Fruit fly (Drosophila melanogaster) whole organism, adult: Measurements from ENCODE around the gene RabGGTb.

Experiments used
- CG11617 ChIP-seq: fragments of 200-800 bp; sonication (Bioruptor generic); optimal IDR thresholded peaks from 2 replicates; lab custom pipeline; 2017; ENCODE audit warnings: mild to moderate bottlenecking, missing biosample characterization, missing genetic modification reagents, missing genetic modification characterization
- CG12768 ChIP-seq: fragments of 200-800 bp; sonication (Bioruptor generic); optimal IDR thresholded peaks from 2 replicates; lab custom pipeline; 2017; ENCODE audit warnings: missing biosample characterization, missing genetic modification characterization, mild to moderate bottlenecking, moderate library complexity, missing genetic modification reagents
- CG14711 ChIP-seq: fragments of 200-800 bp; sonication (Bioruptor generic); optimal IDR thresholded peaks from 2 replicates; lab custom pipeline; 2018; ENCODE audit warnings: missing biosample characterization, mild to moderate bottlenecking, missing genetic modification characterization, moderate library complexity
- CG5204 ChIP-seq: fragments of 200-800 bp; sonication (Bioruptor generic); optimal IDR thresholded peaks from 2 replicates; lab custom pipeline; 2016; ENCODE audit warnings: missing biosample characterization, missing genetic modification characterization
- CG7045 ChIP-seq: fragments of 200-800 bp; sonication (Bioruptor generic); optimal IDR thresholded peaks from 2 replicates; lab custom pipeline; 2017; ENCODE audit warnings: missing biosample characterization, mild to moderate bottlenecking, missing genetic modification characterization
- CG7101 ChIP-seq: fragments of 200-800 bp; sonication (Bioruptor generic); optimal IDR thresholded peaks from 2 replicates; lab custom pipeline; 2018; ENCODE audit warnings: missing biosample characterization, mild to moderate bottlenecking, missing genetic modification characterization, moderate library complexity
- Crg-1 ChIP-seq: fragments of 200-800 bp; sonication (Bioruptor generic); optimal IDR thresholded peaks from 2 replicates; lab custom pipeline; 2016; ENCODE audit warnings: missing biosample characterization, missing genetic modification characterization
- Hr96 ChIP-seq: fragments of 200-800 bp; sonication (Bioruptor generic); optimal IDR thresholded peaks from 2 replicates; lab custom pipeline; 2016; ENCODE audit warnings: missing biosample characterization, missing genetic modification characterization
- Mnt ChIP-seq: fragments of 200-800 bp; sonication (Bioruptor generic); optimal IDR thresholded peaks from 2 replicates; lab custom pipeline; 2016; ENCODE audit warnings: missing biosample characterization, mild to moderate bottlenecking, missing genetic modification characterization
- bab1 ChIP-seq: fragments of 200-800 bp; sonication (Bioruptor generic); optimal IDR thresholded peaks from 3 replicates; lab custom pipeline; 2019; ENCODE audit warnings: missing biosample characterization, mild to moderate bottlenecking, missing genetic modification characterization, moderate library complexity
- kay ChIP-seq: fragments of 200-800 bp; sonication (Bioruptor generic); peaks from one replicate; lab custom pipeline; 2016; ENCODE audit warnings: missing biosample characterization, missing genetic modification characterization, borderline replicate concordance
- ovo ChIP-seq: fragments of 200-800 bp; sonication (Bioruptor generic); optimal IDR thresholded peaks from 2 replicates; lab custom pipeline; 2016; ENCODE audit warnings: missing biosample characterization, missing genetic modification characterization
- pad ChIP-seq: fragments of 200-800 bp; sonication (Bioruptor generic); optimal IDR thresholded peaks from 3 replicates; lab custom pipeline; 2017; ENCODE audit warnings: missing biosample characterization, missing genetic modification characterization, mild to moderate bottlenecking, moderate library complexity, missing genetic modification reagents

dm6 chr2L:2861885-2862620, 16.9 kb upstream of the RabGGTb start:
- TF ChIP-seq CG11617 (GFP tag; lab: Kevin White, UChicago) (no peak), CG5204 (GFP tag; lab: Kevin White, UChicago) (no peak), CG12768 (GFP tag; lab: Kevin White, UChicago) (no peak), pad (GFP tag; lab: Kevin White, UChicago) (no peak), kay (peak; percentile 30), CG14711 (tag; lab: Kevin White, UChicago) (no peak), Crg-1 (GFP tag; lab: Kevin White, UChicago) (no peak), CG7045 (GFP tag; lab: Kevin White, UChicago) (no peak), Hr96 (GFP tag; lab: Kevin White, UChicago) (no peak), Mnt (GFP tag; lab: Kevin White, UChicago) (peak; percentile 43), ovo (GFP tag; lab: Kevin White, UChicago) (no peak), CG7101 (no peak), bab1 (GFP tag; lab: Kevin White, UChicago) (peak; percentile 9)
